Fruit fly (Drosophila melanogaster): ENCODE measurements around the gene eIF1A.

eIF1A gene

DNA sequence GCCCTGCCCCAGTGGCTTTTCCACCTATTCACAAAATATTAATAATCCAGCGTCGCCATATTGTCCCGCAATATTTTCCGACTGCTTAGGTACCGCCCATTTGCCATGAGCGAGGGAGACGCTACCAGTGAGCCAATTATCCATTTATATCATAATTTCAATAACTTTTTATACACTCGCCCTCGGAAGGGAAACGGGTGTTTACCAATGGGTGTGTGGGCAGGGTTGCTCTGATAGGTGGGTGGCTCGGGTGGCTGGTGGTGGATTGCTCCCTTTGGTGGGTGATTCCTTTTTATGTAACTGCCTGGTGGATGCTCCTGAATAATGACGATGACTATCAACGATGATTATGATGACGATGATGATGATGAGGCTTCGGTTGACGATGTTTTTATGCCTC lies 7.8 kb upstream of the eIF1A start:
- TF ChIP-seq Myc (optimal IDR thresholded peaks at IDR 0.05): no peak
- TF ChIP-seq psq (optimal IDR thresholded peaks at IDR 0.05): no peak
- TF ChIP-seq insv (optimal IDR thresholded peaks at IDR 0.05): no peak
- no peak for TF ChIP-seq h (optimal IDR thresholded peaks at IDR 0.05)
- TF ChIP-seq ttk (optimal IDR thresholded peaks at IDR 0.05): no peak
- TF ChIP-seq Sin3A (optimal IDR thresholded peaks at IDR 0.05): no peak

DNA sequence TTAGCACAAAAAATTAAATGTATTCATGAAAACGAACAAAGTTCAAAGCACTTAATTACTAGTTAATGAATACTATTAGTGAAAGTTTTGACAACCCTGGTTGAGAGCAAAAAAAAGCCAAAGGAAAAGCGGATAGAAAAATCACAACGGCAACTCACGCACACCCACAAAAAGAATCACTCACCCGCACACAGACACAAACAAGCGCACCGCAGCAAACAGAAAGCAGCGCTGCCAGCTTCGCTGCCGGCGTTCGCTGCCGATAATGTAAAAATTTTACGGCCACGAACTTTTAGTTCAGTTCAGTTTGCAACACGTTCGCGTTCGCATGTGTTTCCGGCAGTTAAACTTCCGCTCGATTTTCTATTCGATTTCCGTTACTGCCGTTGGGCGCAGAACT lies 7.0 kb upstream of the eIF1A start, which contains the start of gene CG18599:
Gene CG18599 (plus strand): TSS at position 301 of the 400 bp plus-strand sequence.
- TF ChIP-seq psq (optimal IDR thresholded peaks at IDR 0.05) (no peak), Sin3A (optimal IDR thresholded peaks at IDR 0.05) (no peak), Myc (optimal IDR thresholded peaks at IDR 0.05) (no peak), ttk (optimal IDR thresholded peaks at IDR 0.05) (no peak), h (optimal IDR thresholded peaks at IDR 0.05) (no peak), insv (optimal IDR thresholded peaks at IDR 0.05) (no peak)

DNA sequence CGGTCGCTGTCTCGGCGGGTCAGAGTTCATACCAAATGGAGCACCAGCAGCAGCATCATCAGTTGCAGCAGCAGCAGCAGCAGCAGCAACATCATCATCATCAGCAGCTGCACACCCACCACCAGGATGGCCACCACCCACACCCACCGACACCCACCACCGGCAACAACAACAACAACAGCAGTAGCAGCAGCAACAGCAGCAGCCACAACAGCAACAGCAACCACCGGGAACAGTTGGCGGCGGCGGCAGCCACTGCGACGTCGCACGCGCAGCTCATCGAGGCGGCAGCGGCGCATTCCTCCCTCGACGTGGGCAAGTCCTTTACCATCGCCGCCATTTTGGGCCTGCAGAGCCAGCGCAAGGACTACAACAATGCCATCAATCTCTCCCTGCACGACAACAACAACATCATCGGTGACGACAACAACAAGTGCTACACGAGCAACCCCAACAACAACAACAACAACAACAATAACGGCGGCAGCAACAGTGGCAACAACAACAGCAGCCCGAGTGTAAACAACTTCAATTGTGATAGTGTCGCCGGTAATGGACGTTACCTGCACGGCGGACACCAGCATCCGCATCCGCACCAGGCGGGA lies 4.6 kb upstream of the eIF1A start:
- TF ChIP-seq psq (optimal IDR thresholded peaks at IDR 0.05): no peak
- no peak for TF ChIP-seq ttk (optimal IDR thresholded peaks at IDR 0.05)
- TF ChIP-seq Myc (optimal IDR thresholded peaks at IDR 0.05): no peak
- no peak for TF ChIP-seq Sin3A (optimal IDR thresholded peaks at IDR 0.05)
- TF ChIP-seq h (optimal IDR thresholded peaks at IDR 0.05): no peak
- no peak for TF ChIP-seq insv (optimal IDR thresholded peaks at IDR 0.05)

DNA sequence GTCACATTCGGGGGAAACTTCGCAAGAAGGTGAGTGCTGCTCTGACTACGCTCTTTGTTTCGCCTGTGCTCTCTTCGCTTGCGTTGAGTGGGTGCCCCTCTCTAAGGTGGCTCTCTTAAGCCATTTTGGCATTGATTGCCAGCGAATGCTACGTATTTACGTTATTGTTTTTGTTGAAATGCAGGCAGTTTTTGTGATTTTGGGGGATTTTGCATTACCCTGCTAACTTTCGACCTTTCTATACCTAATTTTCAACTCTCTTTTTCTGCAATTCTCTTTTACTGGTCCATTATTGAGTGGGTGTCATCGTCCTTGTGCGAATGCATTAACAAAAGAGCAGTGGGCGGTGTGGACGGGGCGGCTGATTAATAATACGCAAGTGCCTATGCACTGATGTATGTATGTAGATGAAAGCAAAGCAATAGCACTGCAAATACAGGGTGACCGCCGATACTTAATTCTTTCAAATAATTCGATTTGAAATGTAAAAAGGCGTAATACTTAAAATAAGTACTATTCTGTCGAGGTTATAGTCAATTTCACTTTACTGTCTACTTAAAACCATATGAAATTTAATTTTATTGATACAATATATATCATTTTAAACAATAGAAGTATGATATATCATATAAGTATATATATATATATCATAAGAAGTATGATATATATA lies 783 bp downstream of the eIF1A start:
- TF ChIP-seq ttk (optimal IDR thresholded peaks at IDR 0.05): no peak
- no peak for TF ChIP-seq Sin3A (optimal IDR thresholded peaks at IDR 0.05)
- no peak for TF ChIP-seq Myc (optimal IDR thresholded peaks at IDR 0.05)
- TF ChIP-seq insv (optimal IDR thresholded peaks at IDR 0.05): no peak
- TF ChIP-seq h (optimal IDR thresholded peaks at IDR 0.05): no peak
- TF ChIP-seq psq (optimal IDR thresholded peaks at IDR 0.05): no peak

DNA sequence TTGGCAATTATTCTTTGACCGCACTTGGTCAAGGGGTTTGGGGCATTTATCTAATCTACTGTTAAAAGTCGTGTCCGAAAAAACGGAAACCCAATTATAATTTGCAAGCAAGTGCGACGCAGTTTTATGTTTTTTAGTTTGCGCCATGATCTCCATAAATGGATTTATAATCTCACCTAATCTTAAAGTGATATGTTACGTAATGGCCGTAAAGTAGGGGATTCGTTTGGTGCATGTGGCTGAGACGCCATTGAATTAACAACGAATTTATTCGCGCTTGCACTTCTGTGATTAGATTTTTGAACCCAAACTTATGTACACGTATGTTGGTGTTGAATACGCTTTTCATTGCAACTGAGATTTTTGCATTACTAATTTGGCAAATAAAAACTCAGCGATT lies 2.2 kb downstream of the eIF1A start:
- TF ChIP-seq h (optimal IDR thresholded peaks at IDR 0.05): no peak
- no peak for TF ChIP-seq insv (optimal IDR thresholded peaks at IDR 0.05)
- no peak for TF ChIP-seq Myc (optimal IDR thresholded peaks at IDR 0.05)
- TF ChIP-seq psq (optimal IDR thresholded peaks at IDR 0.05): no peak
- TF ChIP-seq ttk (optimal IDR thresholded peaks at IDR 0.05): no peak
- no peak for TF ChIP-seq Sin3A (optimal IDR thresholded peaks at IDR 0.05)

DNA sequence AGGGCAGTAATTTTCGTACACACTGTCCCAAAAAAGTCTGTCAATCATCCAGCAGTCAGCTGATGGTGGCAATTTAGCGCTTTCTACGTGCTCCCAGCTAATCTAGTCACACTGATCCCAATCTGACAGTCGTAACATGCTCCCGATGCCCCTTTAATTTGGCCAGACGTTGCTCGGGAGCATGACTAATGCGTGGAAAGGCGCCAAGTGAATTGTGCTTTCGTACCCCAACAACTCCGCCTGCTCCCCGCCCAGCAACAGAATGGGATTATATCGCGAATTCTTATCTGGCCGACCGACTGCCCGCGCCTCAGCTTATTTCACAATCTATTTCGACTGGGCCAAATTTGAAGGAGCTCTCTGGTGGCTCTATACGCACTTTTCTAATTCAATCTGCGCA lies 2.9 kb downstream of the eIF1A start:
- TF ChIP-seq psq (optimal IDR thresholded peaks at IDR 0.05) (no peak), ttk (optimal IDR thresholded peaks at IDR 0.05) (no peak), Sin3A (optimal IDR thresholded peaks at IDR 0.05) (no peak), Myc (optimal IDR thresholded peaks at IDR 0.05) (no peak), h (optimal IDR thresholded peaks at IDR 0.05) (no peak), insv (optimal IDR thresholded peaks at IDR 0.05) (no peak)

DNA sequence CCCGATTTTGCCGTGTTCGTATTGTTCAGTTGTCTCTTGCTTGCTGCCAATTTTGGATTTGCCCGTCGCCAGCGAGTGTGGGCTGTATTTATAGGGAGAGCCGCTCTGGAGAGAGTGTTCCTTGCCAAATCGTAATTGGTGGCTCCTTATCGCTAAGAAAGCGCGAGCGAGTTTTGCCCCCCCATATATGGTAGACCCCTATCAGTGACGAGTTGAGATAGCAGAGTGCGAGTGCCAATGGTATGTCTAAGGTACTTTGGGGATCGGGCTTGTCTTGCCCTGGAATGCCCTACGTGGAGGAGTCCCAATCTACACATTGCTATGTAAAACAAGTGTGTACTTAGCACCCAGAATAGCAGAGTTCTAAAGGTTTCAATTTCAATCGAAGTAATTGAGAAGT lies 5.0 kb downstream of the eIF1A start, which contains the start of gene CG7142:
Gene CG7142 (minus strand): TSS at position 29 of the 400 bp plus-strand sequence.
- TF ChIP-seq Sin3A (optimal IDR thresholded peaks at IDR 0.05): no peak
- no peak for TF ChIP-seq h (optimal IDR thresholded peaks at IDR 0.05)
- no peak for TF ChIP-seq ttk (optimal IDR thresholded peaks at IDR 0.05)
- no peak for TF ChIP-seq psq (optimal IDR thresholded peaks at IDR 0.05)
- no peak for TF ChIP-seq insv (optimal IDR thresholded peaks at IDR 0.05)
- TF ChIP-seq Myc (optimal IDR thresholded peaks at IDR 0.05): no peak

DNA sequence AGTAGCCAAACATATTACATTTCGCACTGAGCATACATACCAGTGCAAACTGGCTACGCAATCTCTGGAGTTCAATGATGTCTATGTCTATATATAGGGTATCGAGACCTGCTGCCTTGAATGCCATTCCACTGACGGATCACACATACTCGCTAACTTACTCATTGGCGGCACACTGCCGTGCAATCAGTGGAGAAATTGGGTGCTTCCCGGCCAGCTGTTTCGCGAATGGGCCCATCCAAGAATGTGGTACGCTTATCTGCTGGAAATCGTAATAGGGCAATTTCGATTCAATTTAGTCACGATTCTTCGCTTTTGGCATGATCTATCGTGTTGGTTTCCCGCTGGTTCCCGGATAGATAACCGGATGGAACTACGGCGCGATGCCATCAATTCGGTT lies 5.7 kb downstream of the eIF1A start:
- TF ChIP-seq h (optimal IDR thresholded peaks at IDR 0.05): no peak
- TF ChIP-seq ttk (optimal IDR thresholded peaks at IDR 0.05): no peak

DNA sequence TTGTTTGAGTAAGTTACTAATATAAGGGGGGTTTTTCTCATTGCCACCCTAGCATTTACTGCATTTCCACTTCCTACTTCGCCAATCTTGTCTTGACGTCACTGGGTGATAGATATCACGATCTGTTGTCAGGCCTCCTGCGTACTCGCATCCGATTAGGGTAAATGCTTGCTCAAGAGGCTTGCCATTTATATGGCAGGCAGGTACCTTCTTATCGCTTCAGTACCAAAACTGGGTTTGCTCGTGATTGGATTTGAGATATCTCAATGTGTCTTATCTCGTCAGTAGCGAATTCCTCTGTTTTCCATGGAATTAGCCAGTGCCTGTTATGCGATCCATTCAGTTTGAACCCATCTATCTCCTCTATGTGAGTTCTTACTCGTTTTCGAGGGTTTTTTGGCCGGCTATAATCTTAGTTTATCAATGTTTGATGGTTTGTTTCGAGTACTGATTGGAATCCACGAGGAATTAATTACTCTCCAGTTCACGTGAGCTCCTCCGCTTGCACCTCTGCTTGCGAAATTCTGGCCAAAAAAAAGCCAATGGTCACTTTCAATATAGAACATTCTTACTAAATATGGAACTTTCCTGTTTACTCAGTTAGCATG lies 6.5 kb downstream of the eIF1A start:
- TF ChIP-seq psq (optimal IDR thresholded peaks at IDR 0.05) (no peak), ttk (optimal IDR thresholded peaks at IDR 0.05) (no peak), h (optimal IDR thresholded peaks at IDR 0.05) (no peak), Sin3A (optimal IDR thresholded peaks at IDR 0.05) (no peak), insv (optimal IDR thresholded peaks at IDR 0.05) (no peak), Myc (optimal IDR thresholded peaks at IDR 0.05) (no peak)

DNA sequence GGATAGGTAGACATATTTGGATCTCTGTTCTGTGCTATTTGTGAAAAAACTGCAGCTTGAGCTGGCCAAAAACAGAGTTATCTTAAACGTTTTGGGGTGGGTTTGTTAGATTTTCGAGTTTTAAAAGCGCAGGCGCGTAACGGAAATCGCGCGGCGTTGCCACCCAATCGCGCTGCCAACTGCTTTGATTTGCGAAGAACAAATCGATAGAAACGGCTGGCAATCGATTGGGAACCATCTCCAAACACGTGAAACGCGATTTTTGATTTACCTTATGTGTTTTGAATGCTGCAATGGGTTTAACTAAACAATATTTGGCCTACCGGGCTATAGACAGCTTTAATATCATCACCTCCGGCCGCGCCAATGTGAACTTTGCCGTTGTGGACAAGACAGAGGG lies 9.0 kb downstream of the eIF1A start, which contains the start of the genes CG14312 and CG8064:
Gene CG14312 (minus strand): TSS at position 88 of the 400 bp plus-strand sequence.
Gene CG8064 (plus strand): TSS at position 220 of the 400 bp plus-strand sequence.
- TF ChIP-seq psq (optimal IDR thresholded peaks at IDR 0.05) (no peak), h (optimal IDR thresholded peaks at IDR 0.05) (no peak)

DNA sequence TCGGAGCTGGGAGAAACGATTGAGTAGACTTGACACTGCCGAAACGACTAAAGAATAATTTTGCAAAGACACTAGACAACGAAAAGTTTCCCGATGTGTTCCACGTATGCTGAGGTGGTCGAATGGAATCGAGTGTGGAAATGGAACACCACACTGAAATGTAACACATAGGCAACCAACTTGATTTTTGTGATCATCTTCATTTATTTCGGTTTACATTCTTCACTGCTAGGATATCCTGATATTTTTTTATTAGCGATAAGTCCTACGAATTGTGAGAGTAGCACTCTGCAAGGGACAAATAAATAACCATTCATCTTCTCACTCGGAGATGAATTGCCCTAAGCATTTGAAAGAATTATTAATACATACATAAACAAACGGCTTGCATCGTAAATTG lies 14.2 kb downstream of the eIF1A start, which contains the start of gene CG7131:
Gene CG7131 (minus strand): TSS at position 101 of the 400 bp plus-strand sequence.
- TF ChIP-seq h (optimal IDR thresholded peaks at IDR 0.05): no peak
- no peak for TF ChIP-seq Sin3A (optimal IDR thresholded peaks at IDR 0.05)
- TF ChIP-seq insv (optimal IDR thresholded peaks at IDR 0.05): no peak
- TF ChIP-seq Myc (optimal IDR thresholded peaks at IDR 0.05): no peak
- TF ChIP-seq psq (optimal IDR thresholded peaks at IDR 0.05): no peak
- TF ChIP-seq ttk (optimal IDR thresholded peaks at IDR 0.05): no peak

DNA sequence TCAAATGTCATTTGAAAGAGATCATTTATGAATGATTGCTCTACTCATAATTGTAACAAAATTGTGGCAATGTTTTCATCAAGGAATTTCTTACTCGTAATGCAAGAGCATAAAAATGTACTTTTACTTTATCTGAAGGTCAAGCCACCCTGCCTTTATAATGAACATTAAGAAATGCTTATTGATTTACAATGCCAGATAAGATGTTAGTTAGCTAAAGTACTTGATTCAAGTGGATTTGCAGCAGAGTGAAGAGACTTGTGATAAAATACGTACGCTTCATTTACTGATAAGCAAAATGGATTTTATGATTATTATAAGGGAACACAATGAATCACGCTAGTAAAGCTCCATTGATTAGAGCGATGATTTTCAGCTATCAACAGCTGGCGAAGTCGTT lies 17.4 kb downstream of the eIF1A start:
- no peak for TF ChIP-seq psq (optimal IDR thresholded peaks at IDR 0.05)
- no peak for TF ChIP-seq Myc (optimal IDR thresholded peaks at IDR 0.05)
- no peak for TF ChIP-seq Sin3A (optimal IDR thresholded peaks at IDR 0.05)
- TF ChIP-seq ttk (optimal IDR thresholded peaks at IDR 0.05): no peak
- TF ChIP-seq insv (optimal IDR thresholded peaks at IDR 0.05): no peak
- no peak for TF ChIP-seq h (optimal IDR thresholded peaks at IDR 0.05)
